Worm (Caenorhabditis elegans) whole organism, early embryonic: Measurements from ENCODE around the gene let-716.

ENCODE experiments used
- B0310.2 ChIP-seq: sonication (generic microtip); optimal IDR thresholded peaks from 2 replicates; lab custom pipeline; 2016; ENCODE audit warnings: mild to moderate bottlenecking, missing genetic modification characterization, missing compliant biosample characterization
- F13C5.2 ChIP-seq: sonication (generic microtip); optimal IDR thresholded peaks from 2 replicates; lab custom pipeline; 2017; ENCODE audit warnings: mild to moderate bottlenecking, missing genetic modification characterization, inconsistent platforms, missing compliant biosample characterization
- aly-1 ChIP-seq: sonication (generic microtip); optimal IDR thresholded peaks from 2 replicates; lab custom pipeline; 2016; ENCODE audit warnings: missing genetic modification characterization, missing compliant biosample characterization
- ama-1 ChIP-seq: fragments of 150-350 bp; optimal IDR thresholded peaks from 2 replicates; lab custom pipeline; 2014
- ceh-13 ChIP-seq: fragments of 200-800 bp; sonication (Bioruptor generic); optimal IDR thresholded peaks from 2 replicates; lab custom pipeline; 2018; ENCODE audit warnings: mild to moderate bottlenecking, missing genetic modification characterization, missing compliant biosample characterization
- ceh-36 ChIP-seq: sonication (generic microtip); optimal IDR thresholded peaks from 2 replicates; lab custom pipeline; 2016; ENCODE audit warnings: missing genetic modification characterization, inconsistent platforms, missing compliant biosample characterization
- ets-7 ChIP-seq: sonication (generic microtip); optimal IDR thresholded peaks from 2 replicates; lab custom pipeline; 2016; ENCODE audit warnings: missing genotype, missing genetic modification characterization, missing compliant biosample characterization
- flt-1 ChIP-seq: fragments of 200-800 bp; sonication (Bioruptor generic); IDR thresholded peaks from 2 replicates; pipeline ENCODE4 v1.3.6; 2022; ENCODE audit warnings: missing genetic modification characterization, missing compliant biosample characterization
- hmbx-1 ChIP-seq: sonication (generic microtip); optimal IDR thresholded peaks from 2 replicates; lab custom pipeline; 2016; ENCODE audit warnings: mild to moderate bottlenecking, missing genetic modification characterization, missing compliant biosample characterization
- hmg-4 ChIP-seq: fragments of 200-800 bp; sonication (Bioruptor generic); optimal IDR thresholded peaks from 2 replicates; lab custom pipeline; 2018; ENCODE audit warnings: mild to moderate bottlenecking, missing genetic modification characterization, missing compliant biosample characterization
- hnd-1 ChIP-seq: sonication (generic microtip); optimal IDR thresholded peaks from 2 replicates; lab custom pipeline; 2016; ENCODE audit warnings: missing genetic modification characterization, missing compliant biosample characterization
- pes-1 ChIP-seq: fragments of 200-800 bp; sonication (Bioruptor generic); IDR thresholded peaks from 2 replicates; pipeline ENCODE4 v1.3.6; 2022; ENCODE audit warnings: missing genetic modification reagents, missing genetic modification characterization, missing compliant biosample characterization
- scrt-1 ChIP-seq: fragments of 200-800 bp; sonication (Bioruptor generic); IDR thresholded peaks from 2 replicates; pipeline ENCODE4 v1.3.6; 2022; ENCODE audit warnings: missing genetic modification characterization, missing compliant biosample characterization
- sea-1 ChIP-seq: fragments of 200-800 bp; sonication (Bioruptor generic); conservative IDR thresholded peaks from 2 replicates; pipeline ENCODE4 v1.3.6; 2022; ENCODE audit warnings: missing genetic modification characterization, missing compliant biosample characterization
- tbx-11 ChIP-seq: fragments of 200-800 bp; sonication (Bioruptor generic); IDR thresholded peaks from 2 replicates; pipeline ENCODE4 v1.3.6; 2022; ENCODE audit warnings: missing genetic modification characterization, missing compliant biosample characterization
- tbx-37 ChIP-seq: fragments of 200-800 bp; sonication (Bioruptor generic); conservative IDR thresholded peaks from 2 replicates; pipeline ENCODE4 v1.3.6; 2022; ENCODE audit warnings: missing genetic modification reagents, missing genetic modification characterization, missing compliant biosample characterization
- tra-4 ChIP-seq: sonication (generic microtip); optimal IDR thresholded peaks from 2 replicates; lab custom pipeline; 2017; ENCODE audit warnings: missing genetic modification characterization, missing compliant biosample characterization

Gene let-716

ce11 chrIII:6419409-6419944, 36.1 kb downstream of the let-716 start, which contains the start of gene atgl-1:
TSS of gene atgl-1 (minus strand) at chrIII:6419459.
- no peak for TF ChIP-seq hmg-4 (GFP tag; lab: Kevin White, UChicago)

- no peak for TF ChIP-seq B0310.2
- no peak for TF ChIP-seq aly-1 (tag; lab: Kevin White, UChicago)
- TF ChIP-seq ceh-36 = no peak
- no peak for TF ChIP-seq scrt-1
- no peak for TF ChIP-seq ceh-13 (GFP tag; lab: Kevin White, UChicago)
- no peak for TF ChIP-seq ets-7 (tag; lab: Kevin White, UChicago)
- TF ChIP-seq tbx-11 = no peak
- TF ChIP-seq hnd-1 (tag; lab: Kevin White, UChicago) = no peak
- TF ChIP-seq hmg-4 (GFP tag; lab: Kevin White, UChicago) = no peak
- no peak for TF ChIP-seq tra-4 (tag; lab: Kevin White, UChicago)
- no peak for TF ChIP-seq sea-1 (GFP tag; lab: Robert Waterston, UW)
- TF ChIP-seq tbx-37 = no peak
- no peak for TF ChIP-seq ama-1 (lab: Kevin White, UChicago)
- TF ChIP-seq hmbx-1 = no peak
- TF ChIP-seq pes-1 = no peak
- no peak for TF ChIP-seq F13C5.2 (tag; lab: Kevin White, UChicago)
- no peak for TF ChIP-seq flt-1 (GFP tag; lab: Robert Waterston, UW)
Observed at ce11 chrIII:6420201-6420600, 36.8 kb downstream of the let-716 start.

- no peak for TF ChIP-seq hmg-4 (GFP tag; lab: Kevin White, UChicago)
- TF ChIP-seq ama-1 (lab: Kevin White, UChicago) = no peak
- no peak for TF ChIP-seq F13C5.2 (tag; lab: Kevin White, UChicago)
- TF ChIP-seq B0310.2 = no peak
- no peak for TF ChIP-seq ets-7 (tag; lab: Kevin White, UChicago)
- no peak for TF ChIP-seq tbx-11
- TF ChIP-seq sea-1 (GFP tag; lab: Robert Waterston, UW) = no peak
- no peak for TF ChIP-seq ceh-36
- no peak for TF ChIP-seq hnd-1 (tag; lab: Kevin White, UChicago)
- TF ChIP-seq tra-4 (tag; lab: Kevin White, UChicago) = no peak
- no peak for TF ChIP-seq aly-1 (tag; lab: Kevin White, UChicago)
- TF ChIP-seq scrt-1 = no peak
- no peak for TF ChIP-seq flt-1 (GFP tag; lab: Robert Waterston, UW)
- no peak for TF ChIP-seq hmbx-1
- no peak for TF ChIP-seq pes-1
- TF ChIP-seq ceh-13 (GFP tag; lab: Kevin White, UChicago) = no peak
- no peak for TF ChIP-seq tbx-37
Observed at ce11 chrIII:6420995-6421404, 37.6 kb downstream of the let-716 start.

ce11 chrIII:6421473-6421872, 38.1 kb downstream of the let-716 start:
- TF ChIP-seq ceh-13 (GFP tag; lab: Kevin White, UChicago) = no peak
- TF ChIP-seq tbx-11 = no peak
- no peak for TF ChIP-seq ama-1 (lab: Kevin White, UChicago)
- TF ChIP-seq F13C5.2 (tag; lab: Kevin White, UChicago) = no peak
- TF ChIP-seq tra-4 (tag; lab: Kevin White, UChicago) = no peak
- no peak for TF ChIP-seq flt-1 (GFP tag; lab: Robert Waterston, UW)
- no peak for TF ChIP-seq scrt-1

- TF ChIP-seq tbx-37 = no peak
- no peak for TF ChIP-seq pes-1
- no peak for TF ChIP-seq B0310.2
- no peak for TF ChIP-seq scrt-1
- TF ChIP-seq aly-1 (tag; lab: Kevin White, UChicago) = no peak
- TF ChIP-seq hmbx-1 = no peak
Observed at ce11 chrIII:6421973-6422511, 38.7 kb downstream of the let-716 start.

ce11 chrIII:6422721-6423120, 39.4 kb downstream of the let-716 start:
- no peak for TF ChIP-seq sea-1 (GFP tag; lab: Robert Waterston, UW)
- TF ChIP-seq hnd-1 (tag; lab: Kevin White, UChicago) = no peak
- no peak for TF ChIP-seq ceh-13 (GFP tag; lab: Kevin White, UChicago)
- no peak for TF ChIP-seq B0310.2
- no peak for TF ChIP-seq ceh-36
- no peak for TF ChIP-seq tbx-11
- TF ChIP-seq hmbx-1 = no peak
- no peak for TF ChIP-seq ets-7 (tag; lab: Kevin White, UChicago)
- no peak for TF ChIP-seq tra-4 (tag; lab: Kevin White, UChicago)
- no peak for TF ChIP-seq pes-1
- no peak for TF ChIP-seq hmg-4 (GFP tag; lab: Kevin White, UChicago)

- TF ChIP-seq tbx-37 (no peak), ceh-13 (GFP tag; lab: Kevin White, UChicago) (no peak), hmg-4 (GFP tag; lab: Kevin White, UChicago) (no peak), ets-7 (tag; lab: Kevin White, UChicago) (no peak), tra-4 (tag; lab: Kevin White, UChicago) (no peak), flt-1 (GFP tag; lab: Robert Waterston, UW) (no peak), hnd-1 (tag; lab: Kevin White, UChicago) (no peak)
Observed at ce11 chrIII:6427205-6427604, 43.9 kb downstream of the let-716 start, which contains the start of gene C05D11.8. TSS of gene C05D11.8 (minus strand) at chrIII:6427305.

ce11 chrIII:6430834-6431233, 47.5 kb downstream of the let-716 start, which contains the start of gene popl-1:
TSS of gene popl-1 (minus strand) at chrIII:6430934.
- TF ChIP-seq tbx-37 = no peak
- TF ChIP-seq tbx-11 = no peak
- TF ChIP-seq ceh-36 = no peak
- TF ChIP-seq hmg-4 (GFP tag; lab: Kevin White, UChicago) = no peak
- no peak for TF ChIP-seq flt-1 (GFP tag; lab: Robert Waterston, UW)
- TF ChIP-seq ets-7 (tag; lab: Kevin White, UChicago) = no peak
- TF ChIP-seq B0310.2 = no peak
- no peak for TF ChIP-seq hnd-1 (tag; lab: Kevin White, UChicago)
- no peak for TF ChIP-seq F13C5.2 (tag; lab: Kevin White, UChicago)
- TF ChIP-seq pes-1 = no peak
- TF ChIP-seq hmbx-1 = no peak
- TF ChIP-seq tra-4 (tag; lab: Kevin White, UChicago) = no peak
- no peak for TF ChIP-seq ceh-13 (GFP tag; lab: Kevin White, UChicago)
- no peak for TF ChIP-seq sea-1 (GFP tag; lab: Robert Waterston, UW)
- TF ChIP-seq scrt-1 = no peak
- no peak for TF ChIP-seq ama-1 (lab: Kevin White, UChicago)
